Fruit fly (Drosophila melanogaster): ENCODE results near the gene Gnpat.

dm6 chr3R:25446482-25447300, 44.0 kb downstream of the Gnpat start:
- TF ChIP-seq bab1 (GFP tag; optimal IDR thresholded peaks at IDR 0.05): no peak
- TF ChIP-seq ovo (GFP tag; optimal IDR thresholded peaks at IDR 0.05): no peak
- TF ChIP-seq Crg-1 (GFP tag; optimal IDR thresholded peaks at IDR 0.05): no peak
- no peak for TF ChIP-seq CG7101 (tag; optimal IDR thresholded peaks at IDR 0.05)

Measured in whole organism, adult.